Worm (Caenorhabditis elegans) whole organism, early embryonic: ENCODE data around the gene bgnt-1.3.

Experiments
- ama-1 ChIP-seq: fragments of 150-350 bp; optimal IDR thresholded peaks from 2 replicates; lab custom pipeline; 2014
- ets-7 ChIP-seq: sonication (generic microtip); optimal IDR thresholded peaks from 2 replicates; lab custom pipeline; 2016; ENCODE audit warnings: missing genotype, missing genetic modification characterization, missing compliant biosample characterization
- hmbx-1 ChIP-seq: sonication (generic microtip); optimal IDR thresholded peaks from 2 replicates; lab custom pipeline; 2016; ENCODE audit warnings: mild to moderate bottlenecking, missing genetic modification characterization, missing compliant biosample characterization
- hnd-1 ChIP-seq: sonication (generic microtip); optimal IDR thresholded peaks from 2 replicates; lab custom pipeline; 2016; ENCODE audit warnings: missing genetic modification characterization, missing compliant biosample characterization
- pes-1 ChIP-seq: fragments of 200-800 bp; sonication (Bioruptor generic); IDR thresholded peaks from 2 replicates; pipeline ENCODE4 v1.3.6; 2022; ENCODE audit warnings: missing genetic modification reagents, missing genetic modification characterization, missing compliant biosample characterization
- sea-1 ChIP-seq: fragments of 200-800 bp; sonication (Bioruptor generic); conservative IDR thresholded peaks from 2 replicates; pipeline ENCODE4 v1.3.6; 2022; ENCODE audit warnings: missing genetic modification characterization, missing compliant biosample characterization
- tbx-11 ChIP-seq: fragments of 200-800 bp; sonication (Bioruptor generic); IDR thresholded peaks from 2 replicates; pipeline ENCODE4 v1.3.6; 2022; ENCODE audit warnings: missing genetic modification characterization, missing compliant biosample characterization

DNA sequence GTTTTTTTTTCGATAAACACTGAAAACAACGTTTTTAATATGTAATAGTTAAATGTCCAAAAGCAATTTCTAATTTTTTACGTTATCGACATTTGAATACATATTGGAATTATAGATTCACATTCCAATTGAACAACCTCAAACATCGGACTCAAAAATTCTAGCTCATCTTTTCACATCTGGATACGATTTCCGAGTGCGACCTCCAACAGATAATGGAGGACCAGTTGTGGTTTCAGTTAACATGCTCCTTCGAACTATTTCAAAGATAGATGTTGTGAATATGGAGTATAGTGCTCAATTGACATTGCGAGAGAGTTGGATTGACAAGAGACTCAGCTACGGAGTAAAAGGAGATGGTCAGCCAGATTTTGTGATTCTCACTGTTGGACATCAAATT lies 36.3 kb downstream of the bgnt-1.3 start:
- TF ChIP-seq ets-7 (tag; lab: Kevin White, UChicago) (no peak), ama-1 (no peak), tbx-11 (GFP tag; lab: Robert Waterston, UW) (no peak), sea-1 (GFP tag; lab: Robert Waterston, UW) (no peak), hmbx-1 (tag; lab: Kevin White, UChicago) (no peak), hnd-1 (tag; lab: Kevin White, UChicago) (no peak), pes-1 (no peak)
